Fruit fly (Drosophila melanogaster): ENCODE data around the gene MFS10.
A peak's percentile ranks its signal among the peaks of the same experiment; 100 is the strongest.

dm6 chrX:13154783-13155182, 26.0 kb downstream of the MFS10 start, which contains the start of the genes CG4318 and CG4332:
- TF ChIP-seq psq (GFP tag; optimal IDR thresholded peaks at IDR 0.05), result no peak
- TF ChIP-seq CG10431 (GFP tag; optimal IDR thresholded peaks at IDR 0.05), result no peak
- no peak for TF ChIP-seq CG10209 (GFP tag; optimal IDR thresholded peaks at IDR 0.05)
- TF ChIP-seq CG5953 (GFP tag; IDR thresholded peaks at IDR 0.05), result no peak
- TF ChIP-seq PHDP (tag; optimal IDR thresholded peaks at IDR 0.05), result no peak
- no peak for TF ChIP-seq gem (tag; optimal IDR thresholded peaks at IDR 0.05)
- TF ChIP-seq jing (GFP tag; optimal IDR thresholded peaks at IDR 0.05), result no peak
- peak; percentile 74 for TF ChIP-seq vnd (GFP tag; IDR thresholded peaks at IDR 0.05; ENCODE audit: partially characterized antibody)
- no peak for TF ChIP-seq hkb (optimal IDR thresholded peaks at IDR 0.05)
- TF ChIP-seq hkb (GFP tag; IDR thresholded peaks at IDR 0.05), result no peak
- no peak for TF ChIP-seq onecut (GFP tag; IDR thresholded peaks at IDR 0.05)
- no peak for TF ChIP-seq repo (GFP tag; optimal IDR thresholded peaks at IDR 0.05)
- no peak for TF ChIP-seq CG18262 (tag; optimal IDR thresholded peaks at IDR 0.05)
- TF ChIP-seq CG34376 (GFP tag; optimal IDR thresholded peaks at IDR 0.05), result no peak

All from whole organism, embryonic.